Worm (Caenorhabditis elegans) whole organism, L4/young adult: Measurements from ENCODE around the gene C08E8.1.

Experiments used
- W03F9.2 ChIP-seq: fragments of 150-350 bp; optimal IDR thresholded peaks from 2 replicates; lab custom pipeline; 2014; ENCODE audit warnings: missing biosample characterization, missing genetic modification characterization
- dao-5 ChIP-seq: sonication (generic microtip); optimal IDR thresholded peaks from 2 replicates; lab custom pipeline; 2016; ENCODE audit warnings: missing genotype, missing genetic modification characterization, moderate library complexity, missing compliant biosample characterization
- him-1 ChIP-seq: sonication (generic microtip); optimal IDR thresholded peaks from 2 replicates; lab custom pipeline; 2016; ENCODE audit warnings: missing genotype, missing genetic modification reagents, missing genetic modification characterization, missing compliant biosample characterization

- TF ChIP-seq him-1, result no peak
- no peak for TF ChIP-seq W03F9.2 (tag; lab: Kevin White, UChicago)
- TF ChIP-seq dao-5 (tag; lab: Kevin White, UChicago), result no peak
These were observed 37.8 kb downstream of the C08E8.1 start for ce11 chrV:18324525-18324924.
